Worm (Caenorhabditis elegans): ENCODE results near the gene algn-6.
A peak's percentile ranks its signal among the peaks of the same experiment; 100 is the strongest.

The algn-6 gene

DNA sequence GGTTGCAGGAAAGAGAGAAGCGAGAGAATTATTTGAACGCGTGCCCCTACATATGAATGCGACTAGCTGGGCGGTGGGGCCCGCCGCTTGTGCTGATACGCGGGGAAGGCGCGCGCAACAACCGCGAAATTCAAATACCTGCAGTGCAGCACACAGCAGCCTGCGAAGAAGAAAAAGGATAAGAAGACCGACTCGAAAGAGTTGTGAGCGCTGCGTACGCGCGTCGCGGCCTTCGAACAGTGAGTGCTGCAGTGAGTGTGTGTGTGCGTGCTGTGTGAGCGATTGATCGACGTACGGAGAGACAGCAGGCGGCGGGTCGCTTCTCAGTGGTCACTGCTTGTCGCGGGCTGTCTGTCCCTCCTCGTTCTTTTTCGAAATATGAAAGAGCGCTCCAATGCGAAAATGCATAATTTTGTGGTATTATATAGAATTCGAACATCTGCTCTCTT lies 11.3 kb upstream of the algn-6 start (continued):
- TF ChIP-seq lim-6 (tag; optimal IDR thresholded peaks at IDR 0.05), result peak; percentile 45
- TF ChIP-seq dve-1 (tag; optimal IDR thresholded peaks at IDR 0.05), result peak; percentile 81
- TF ChIP-seq dmd-4 (tag; optimal IDR thresholded peaks at IDR 0.05; ENCODE audit: borderline replicate concordance), result no peak
- TF ChIP-seq pha-2 (tag; optimal IDR thresholded peaks at IDR 0.05), result no peak
- peak; percentile 71 for TF ChIP-seq T23F11.4 (GFP tag; optimal IDR thresholded peaks at IDR 0.05)
- TF ChIP-seq C08G9.2 (tag; optimal IDR thresholded peaks at IDR 0.05), result peak; percentile 60
- no peak for TF ChIP-seq elt-4 (tag; optimal IDR thresholded peaks at IDR 0.05)
- TF ChIP-seq pat-9 (tag; optimal IDR thresholded peaks at IDR 0.05), result peak; percentile 54
- no peak for TF ChIP-seq ahr-1 (tag; optimal IDR thresholded peaks at IDR 0.05)
- no peak for TF ChIP-seq pha-4 (tag; optimal IDR thresholded peaks at IDR 0.05)
- peak; percentile 90 for TF ChIP-seq nfya-1 (tag; optimal IDR thresholded peaks at IDR 0.05)
- TF ChIP-seq ceh-34 (tag; optimal IDR thresholded peaks at IDR 0.05), result peak; percentile 94
- peak; percentile 93 for TF ChIP-seq tbx-2 (tag; optimal IDR thresholded peaks at IDR 0.05)
- no peak for TF ChIP-seq K02D7.2 (tag; optimal IDR thresholded peaks at IDR 0.05)
- TF ChIP-seq ceh-48 (tag; optimal IDR thresholded peaks at IDR 0.05), result peak; percentile 61
- TF ChIP-seq rnt-1 (tag; optimal IDR thresholded peaks at IDR 0.05), result peak; percentile 87

- TF ChIP-seq ceh-31 (tag; optimal IDR thresholded peaks at IDR 0.05), result no peak
- no peak for TF ChIP-seq ceh-48 (tag; optimal IDR thresholded peaks at IDR 0.05)
- no peak for TF ChIP-seq hlh-8 (tag; optimal IDR thresholded peaks at IDR 0.05)
- no peak for TF ChIP-seq F13H6.1 (tag; optimal IDR thresholded peaks at IDR 0.05)
- no peak for TF ChIP-seq ceh-9 (tag; optimal IDR thresholded peaks at IDR 0.05)
- TF ChIP-seq ama-1 (optimal IDR thresholded peaks at IDR 0.05), result no peak
- no peak for TF ChIP-seq lin-11 (tag; optimal IDR thresholded peaks at IDR 0.05)
- TF ChIP-seq hlh-6 (tag; optimal IDR thresholded peaks at IDR 0.05), result no peak
- no peak for TF ChIP-seq fkh-10 (GFP tag; optimal IDR thresholded peaks at IDR 0.05)
- no peak for TF ChIP-seq ceh-45 (GFP tag; IDR thresholded peaks at IDR 0.05)
- no peak for TF ChIP-seq nhr-11 (tag; optimal IDR thresholded peaks at IDR 0.05)
- no peak for TF ChIP-seq ttx-3 (tag; optimal IDR thresholded peaks at IDR 0.05)
- TF ChIP-seq hlh-30 (tag; optimal IDR thresholded peaks at IDR 0.05; ENCODE audit: insufficient read depth), result no peak
- no peak for TF ChIP-seq madf-2 (tag; optimal IDR thresholded peaks at IDR 0.05)
- no peak for TF ChIP-seq rnt-1 (tag; optimal IDR thresholded peaks at IDR 0.05)
- no peak for TF ChIP-seq ceh-14 (tag; optimal IDR thresholded peaks at IDR 0.05)
- no peak for TF ChIP-seq T23F11.4 (GFP tag; optimal IDR thresholded peaks at IDR 0.05)
- no peak for TF ChIP-seq eyg-1 (tag; optimal IDR thresholded peaks at IDR 0.05)
- TF ChIP-seq gmeb-2 (tag; optimal IDR thresholded peaks at IDR 0.05), result no peak
- no peak for TF ChIP-seq pqm-1 (tag; optimal IDR thresholded peaks at IDR 0.05)
Measured at ce11 chrII:8028730-8029129, 10.9 kb upstream of the algn-6 start.

ce11 chrII:8032657-8033056 lies 6.9 kb upstream of the algn-6 start, which contains the start of gene nrf-6:
Gene nrf-6, minus strand, starts transcription at chrII:8032708.
- TF ChIP-seq elt-2 (tag; optimal IDR thresholded peaks at IDR 0.05) (peak; percentile 80), tbx-7 (tag; optimal IDR thresholded peaks at IDR 0.05) (no peak)

DNA sequence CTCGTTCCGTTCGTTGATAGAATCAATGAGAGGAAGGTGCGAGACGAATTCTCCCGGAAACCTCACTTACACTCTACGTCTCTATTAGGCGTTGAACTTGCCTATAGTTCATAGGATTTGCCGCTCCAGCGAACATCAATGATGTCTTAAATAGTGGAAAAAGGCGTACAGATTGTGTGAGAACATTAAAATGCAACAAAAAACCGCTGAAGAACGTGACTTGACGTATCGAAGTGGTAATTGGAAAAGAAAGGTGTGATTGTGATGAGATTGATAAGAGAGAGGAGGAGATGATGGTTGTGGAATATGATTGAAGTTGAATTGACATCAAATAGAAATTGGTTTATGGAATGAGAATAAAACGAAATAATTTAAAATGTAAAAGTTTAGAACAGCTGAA lies 5.6 kb upstream of the algn-6 start:
- TF ChIP-seq ceh-30 (tag; optimal IDR thresholded peaks at IDR 0.05) (no peak), tbx-7 (tag; optimal IDR thresholded peaks at IDR 0.05) (no peak), madf-2 (tag; optimal IDR thresholded peaks at IDR 0.05) (no peak), unc-3 (GFP tag; conservative IDR thresholded peaks at IDR 0.05) (no peak), unc-3 (tag; optimal IDR thresholded peaks at IDR 0.05) (no peak), ceh-9 (tag; optimal IDR thresholded peaks at IDR 0.05) (no peak), unc-42 (tag; optimal IDR thresholded peaks at IDR 0.05) (no peak), lin-11 (tag; optimal IDR thresholded peaks at IDR 0.05) (no peak), pha-2 (tag; optimal IDR thresholded peaks at IDR 0.05) (no peak), che-1 (tag; optimal IDR thresholded peaks at IDR 0.05) (no peak), hlh-30 (tag; optimal IDR thresholded peaks at IDR 0.05; ENCODE audit: insufficient read depth) (no peak), odd-2 (tag; optimal IDR thresholded peaks at IDR 0.05) (no peak), hlh-8 (tag; optimal IDR thresholded peaks at IDR 0.05) (no peak), nhr-232 (tag; optimal IDR thresholded peaks at IDR 0.05) (no peak), mec-3 (tag; optimal IDR thresholded peaks at IDR 0.05; ENCODE audit: borderline replicate concordance) (no peak), rnt-1 (tag; optimal IDR thresholded peaks at IDR 0.05) (no peak), ahr-1 (tag; optimal IDR thresholded peaks at IDR 0.05) (no peak), npax-4 (tag; optimal IDR thresholded peaks at IDR 0.05) (no peak), ceh-19 (GFP tag; optimal IDR thresholded peaks at IDR 0.05) (no peak), ceh-31 (tag; optimal IDR thresholded peaks at IDR 0.05) (no peak)

Data from whole organism, late embryonic.